Worm (Caenorhabditis elegans) whole organism, late embryonic: ENCODE measurements around the gene cisd-3.2.

Experiments used
- T23F11.4 ChIP-seq: fragments of 200-800 bp; sonication (Bioruptor generic); optimal IDR thresholded peaks from 2 replicates; lab custom pipeline; 2018; ENCODE audit warnings: mild to moderate bottlenecking, missing genetic modification characterization, missing compliant biosample characterization
- nhr-11 ChIP-seq: fragments of 150-350 bp; optimal IDR thresholded peaks from 2 replicates; lab custom pipeline; 2014; ENCODE audit warnings: missing biosample characterization, missing genetic modification characterization

DNA sequence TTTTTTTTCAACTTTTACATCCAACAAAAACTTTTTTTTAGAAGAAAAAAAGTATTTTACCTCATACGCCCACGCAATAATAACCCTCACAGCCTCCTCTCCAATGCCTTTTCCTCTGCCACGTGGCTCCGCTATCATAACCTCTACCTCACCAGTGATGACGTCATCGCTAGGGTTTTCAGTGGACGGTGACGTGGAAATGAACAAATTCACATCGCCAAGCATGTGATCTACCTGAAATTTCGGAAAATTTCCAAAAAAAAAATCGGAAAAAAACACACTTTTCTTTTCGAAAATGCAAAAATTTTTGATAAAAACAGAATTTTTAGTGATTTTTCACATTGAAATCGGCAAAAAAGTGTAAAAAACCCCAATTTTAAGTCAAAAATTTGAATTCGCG, 927 bp upstream of the cisd-3.2 start:
- TF ChIP-seq nhr-11, result no peak
- no peak for TF ChIP-seq T23F11.4 (GFP tag; lab: Kevin White, UChicago)
